Fruit fly (Drosophila melanogaster) whole organism, embryonic: ENCODE results near the gene Mpc1.

Experiments
- ATbp ChIP-seq: fragments of 200-800 bp; sonication (Bioruptor generic); optimal IDR thresholded peaks from 2 replicates; lab custom pipeline; 2017; ENCODE audit warnings: missing biosample characterization, mild to moderate bottlenecking, missing genetic modification characterization, missing genetic modification reagents
- BtbVII ChIP-seq: fragments of 200-800 bp; sonication (Bioruptor generic); optimal IDR thresholded peaks from 3 replicates; lab custom pipeline; 2017; ENCODE audit warnings: missing biosample characterization, mild to moderate bottlenecking, missing genetic modification characterization
- CG11247 ChIP-seq: fragments of 200-800 bp; sonication (Bioruptor generic); IDR thresholded peaks from 2 replicates; pipeline ENCODE4 v1.3.6; 2022; ENCODE audit warnings: missing biosample characterization, missing genetic modification characterization
- CG1233 ChIP-seq: fragments of 200-800 bp; sonication (Bioruptor generic); optimal IDR thresholded peaks from 4 replicates; lab custom pipeline; 2018; ENCODE audit warnings: missing biosample characterization, mild to moderate bottlenecking, missing genetic modification characterization
- CG13123 ChIP-seq: fragments of 200-800 bp; sonication (Bioruptor generic); optimal IDR thresholded peaks from 2 replicates; lab custom pipeline; 2016; ENCODE audit warnings: missing biosample characterization, missing genetic modification characterization
- CG13296 ChIP-seq: fragments of 200-800 bp; sonication (Bioruptor generic); optimal IDR thresholded peaks from 3 replicates; lab custom pipeline; 2018; ENCODE audit warnings: missing biosample characterization, mild to moderate bottlenecking, missing genetic modification characterization
- CG13624 ChIP-seq: fragments of 200-800 bp; sonication (Bioruptor generic); optimal IDR thresholded peaks from 2 replicates; lab custom pipeline; 2016; ENCODE audit warnings: missing biosample characterization, missing genetic modification characterization
- CG15601 ChIP-seq: fragments of 200-800 bp; sonication (Bioruptor generic); optimal IDR thresholded peaks from 3 replicates; lab custom pipeline; 2019; ENCODE audit warnings: missing biosample characterization, mild to moderate bottlenecking, missing genetic modification characterization, moderate library complexity
- CG17361 ChIP-seq: fragments of 200-800 bp; sonication (Bioruptor generic); IDR thresholded peaks from 3 replicates; pipeline ENCODE4 v1.3.6; 2022; ENCODE audit warnings: missing biosample characterization, missing genetic modification characterization
- CG17912 ChIP-seq: fragments of 200-800 bp; sonication (Bioruptor generic); optimal IDR thresholded peaks from 2 replicates; lab custom pipeline; 2018; ENCODE audit warnings: missing biosample characterization, mild to moderate bottlenecking, missing genetic modification characterization
- CG2116 ChIP-seq: fragments of 200-800 bp; sonication (Bioruptor generic); optimal IDR thresholded peaks from 3 replicates; lab custom pipeline; 2018; ENCODE audit warnings: missing biosample characterization, mild to moderate bottlenecking, missing genetic modification characterization
- CG2678 ChIP-seq: fragments of 200-800 bp; sonication (Bioruptor generic); optimal IDR thresholded peaks from 3 replicates; lab custom pipeline; 2019; ENCODE audit warnings: missing biosample characterization, mild to moderate bottlenecking, missing genetic modification characterization, moderate library complexity
- CG3163 ChIP-seq: fragments of 200-800 bp; sonication (Bioruptor generic); optimal IDR thresholded peaks from 3 replicates; lab custom pipeline; 2016; ENCODE audit warnings: missing biosample characterization, missing genetic modification characterization
- CG34422 ChIP-seq: fragments of 200-800 bp; sonication (Bioruptor generic); IDR thresholded peaks from 3 replicates; pipeline ENCODE4 v1.3.6; 2022; ENCODE audit warnings: missing biosample characterization, missing genetic modification characterization
- CG4707 ChIP-seq: fragments of 200-800 bp; sonication (Bioruptor generic); optimal IDR thresholded peaks from 2 replicates; lab custom pipeline; 2018; ENCODE audit warnings: missing biosample characterization, mild to moderate bottlenecking, missing genetic modification characterization, moderate library complexity
- CG5953 ChIP-seq: fragments of 200-800 bp; sonication (Bioruptor generic); IDR thresholded peaks from 2 replicates; pipeline ENCODE4 v1.3.6; 2022; ENCODE audit warnings: missing biosample characterization, missing genetic modification characterization
- CG7928 ChIP-seq: fragments of 200-800 bp; sonication (Bioruptor generic); optimal IDR thresholded peaks from 2 replicates; lab custom pipeline; 2017; ENCODE audit warnings: missing biosample characterization, mild to moderate bottlenecking, missing genetic modification characterization
- CG8388 ChIP-seq: fragments of 200-800 bp; sonication (Bioruptor generic); optimal IDR thresholded peaks from 2 replicates; lab custom pipeline; 2019; ENCODE audit warnings: missing biosample characterization, mild to moderate bottlenecking, missing genetic modification characterization, moderate library complexity
- Ets65A ChIP-seq: fragments of 200-800 bp; sonication (Bioruptor generic); peaks from one replicate; lab custom pipeline; 2016; ENCODE audit warnings: missing biosample characterization, missing genetic modification characterization
- Hmx ChIP-seq: fragments of 200-800 bp; sonication (Bioruptor generic); optimal IDR thresholded peaks from 2 replicates; lab custom pipeline; 2016; ENCODE audit warnings: missing biosample characterization, missing genetic modification characterization
- Hr51 ChIP-seq, 2 experiments: fragments of 200-800 bp; sonication (Bioruptor generic); optimal IDR thresholded peaks; 2 replicates in 1 of 2; 3 replicates in 1 of 2; lab custom pipeline; 2016 to 2018; ENCODE audit warnings: missing biosample characterization in 2 of 2, missing genetic modification characterization in 2 of 2, mild to moderate bottlenecking in 1 of 2, moderate library complexity in 1 of 2
- Mrtf ChIP-seq: fragments of 200-800 bp; sonication (Bioruptor generic); IDR thresholded peaks from 3 replicates; pipeline ENCODE4 v1.3.6; 2022; ENCODE audit warnings: missing biosample characterization, missing genetic modification characterization
- Poxn ChIP-seq: fragments of 200-800 bp; sonication (Bioruptor generic); IDR thresholded peaks from 2 replicates; pipeline ENCODE4 v1.3.6; 2022; ENCODE audit warnings: missing biosample characterization, missing genetic modification characterization
- Ravus ChIP-seq: fragments of 200-800 bp; sonication (Bioruptor generic); IDR thresholded peaks from 2 replicates; pipeline ENCODE4 v1.3.6; 2022; ENCODE audit warnings: missing biosample characterization, missing genetic modification characterization
- Stat92E ChIP-seq, 3 experiments: fragments of >200 bp in 2 of 3; fragments of 200-800 bp in 1 of 3; sonication (Bioruptor generic) in 1 of 3; optimal IDR thresholded peaks; 2 replicates each; lab custom pipeline; 2017 to 2019; ENCODE audit warnings: missing biosample characterization in 3 of 3, missing genetic modification characterization in 3 of 3, mild to moderate bottlenecking in 1 of 3, moderate library complexity in 1 of 3
- Trl ChIP-seq, 3 experiments: fragments of >200 bp in 2 of 3; fragments of 200-800 bp in 1 of 3; sonication (Bioruptor generic) in 1 of 3; optimal IDR thresholded peaks; 2 replicates in 1 of 3; 3 replicates in 2 of 3; lab custom pipeline; 2016 to 2017; ENCODE audit warnings: missing biosample characterization in 1 of 3, missing genetic modification characterization in 1 of 3
- bigmax ChIP-seq: fragments of 200-800 bp; sonication (Bioruptor generic); optimal IDR thresholded peaks from 2 replicates; lab custom pipeline; 2018; ENCODE audit warnings: missing biosample characterization, mild to moderate bottlenecking, missing genetic modification characterization
- chif ChIP-seq, 2 experiments: fragments of 200-800 bp; sonication (Bioruptor generic); optimal IDR thresholded peaks; 3 replicates each; lab custom pipeline; 2016; ENCODE audit warnings: missing biosample characterization in 2 of 2, missing genetic modification characterization in 2 of 2
- crp ChIP-seq, 2 experiments: fragments of 200-800 bp; sonication (Bioruptor generic); optimal IDR thresholded peaks; 2 replicates in 1 of 2; 3 replicates in 1 of 2; lab custom pipeline; 2017; ENCODE audit warnings: missing biosample characterization in 2 of 2, missing genetic modification characterization in 2 of 2, mild to moderate bottlenecking in 1 of 2, moderate library complexity in 1 of 2
- cwo ChIP-seq: fragments of 200-800 bp; sonication (Bioruptor generic); optimal IDR thresholded peaks from 3 replicates; lab custom pipeline; 2017; ENCODE audit warnings: missing biosample characterization, missing genetic modification characterization, mild to moderate bottlenecking, moderate library complexity, missing genetic modification reagents
- dmrt11E ChIP-seq: fragments of 200-800 bp; sonication (Bioruptor generic); optimal IDR thresholded peaks from 3 replicates; lab custom pipeline; 2018; ENCODE audit warnings: missing biosample characterization, mild to moderate bottlenecking, missing genetic modification characterization, moderate library complexity
- fd64A ChIP-seq: fragments of 200-800 bp; sonication (Bioruptor generic); optimal IDR thresholded peaks from 3 replicates; lab custom pipeline; 2018; ENCODE audit warnings: missing biosample characterization, mild to moderate bottlenecking, missing genetic modification characterization
- gsb ChIP-seq: fragments of 200-800 bp; sonication (Bioruptor generic); IDR thresholded peaks from 2 replicates; pipeline ENCODE4 v1.3.6; 2022; ENCODE audit warnings: missing biosample characterization, missing genetic modification characterization
- gt ChIP-seq: fragments of 200-800 bp; sonication (Bioruptor generic); IDR thresholded peaks from 2 replicates; pipeline ENCODE4 v1.3.6; 2022; ENCODE audit warnings: missing biosample characterization, missing genetic modification characterization
- ham ChIP-seq: fragments of 200-800 bp; sonication (Bioruptor generic); IDR thresholded peaks from 2 replicates; pipeline ENCODE4 v1.3.6; 2022; ENCODE audit warnings: missing biosample characterization, missing genetic modification characterization
- hth ChIP-seq: fragments of >200 bp; optimal IDR thresholded peaks from 2 replicates; lab custom pipeline; 2017; ENCODE audit warnings: inconsistent platforms
- ind ChIP-seq: fragments of 200-800 bp; sonication (Bioruptor generic); optimal IDR thresholded peaks from 3 replicates; lab custom pipeline; 2016; ENCODE audit warnings: missing biosample characterization, missing genetic modification characterization
- ken ChIP-seq: fragments of 200-800 bp; sonication (Bioruptor generic); IDR thresholded peaks from 3 replicates; pipeline ENCODE4 v1.3.6; 2022; ENCODE audit warnings: missing biosample characterization, missing genetic modification characterization
- nom ChIP-seq: fragments of 200-800 bp; sonication (Bioruptor generic); optimal IDR thresholded peaks from 2 replicates; lab custom pipeline; 2017; ENCODE audit warnings: missing biosample characterization, missing genetic modification characterization, mild to moderate bottlenecking, moderate library complexity, missing genetic modification reagents
- oc ChIP-seq: fragments of 200-800 bp; sonication (Bioruptor generic); optimal IDR thresholded peaks from 2 replicates; lab custom pipeline; 2018; ENCODE audit warnings: missing biosample characterization, mild to moderate bottlenecking, missing genetic modification characterization, moderate library complexity
- peb ChIP-seq: fragments of 200-800 bp; sonication (Bioruptor generic); IDR thresholded peaks from 2 replicates; pipeline ENCODE4 v1.3.6; 2022; ENCODE audit warnings: missing biosample characterization, missing genetic modification characterization
- pnt ChIP-seq: fragments of 200-800 bp; sonication (Bioruptor generic); optimal IDR thresholded peaks from 3 replicates; lab custom pipeline; 2016; ENCODE audit warnings: missing biosample characterization, missing genetic modification characterization
- seq ChIP-seq: fragments of 200-800 bp; sonication (Bioruptor generic); IDR thresholded peaks from 2 replicates; pipeline ENCODE4 v1.3.6; 2022; ENCODE audit warnings: missing biosample characterization, missing genetic modification characterization
- sna ChIP-seq: fragments of 200-800 bp; sonication (Bioruptor generic); IDR thresholded peaks from 2 replicates; pipeline ENCODE4 v1.3.6; 2022; ENCODE audit warnings: missing biosample characterization, missing genetic modification characterization; ENCODE audit not compliant: partially characterized antibody
- stc ChIP-seq: fragments of 200-800 bp; sonication (Bioruptor generic); IDR thresholded peaks from 2 replicates; pipeline ENCODE4 v1.3.6; 2022; ENCODE audit warnings: missing biosample characterization, missing genetic modification characterization
- unpg ChIP-seq: fragments of 200-800 bp; sonication (Bioruptor generic); optimal IDR thresholded peaks from 3 replicates; lab custom pipeline; 2018; ENCODE audit warnings: missing biosample characterization, mild to moderate bottlenecking, missing genetic modification characterization, moderate library complexity
- vnd ChIP-seq: fragments of 200-800 bp; sonication (Bioruptor generic); IDR thresholded peaks from 3 replicates; pipeline ENCODE4 v1.3.6; 2022; ENCODE audit warnings: missing biosample characterization, missing genetic modification characterization; ENCODE audit not compliant: partially characterized antibody
- wdn ChIP-seq: fragments of 200-800 bp; sonication (Bioruptor generic); IDR thresholded peaks from 2 replicates; pipeline ENCODE4 v1.3.6; 2022; ENCODE audit warnings: missing biosample characterization, missing genetic modification characterization
- wor ChIP-seq: fragments of 200-800 bp; sonication (Bioruptor generic); IDR thresholded peaks from 2 replicates; pipeline ENCODE4 v1.3.6; 2022; ENCODE audit warnings: missing biosample characterization, missing genetic modification characterization
- yki ChIP-seq: fragments of >200 bp; optimal IDR thresholded peaks from 3 replicates; lab custom pipeline; 2018

The Mpc1 gene

DNA sequence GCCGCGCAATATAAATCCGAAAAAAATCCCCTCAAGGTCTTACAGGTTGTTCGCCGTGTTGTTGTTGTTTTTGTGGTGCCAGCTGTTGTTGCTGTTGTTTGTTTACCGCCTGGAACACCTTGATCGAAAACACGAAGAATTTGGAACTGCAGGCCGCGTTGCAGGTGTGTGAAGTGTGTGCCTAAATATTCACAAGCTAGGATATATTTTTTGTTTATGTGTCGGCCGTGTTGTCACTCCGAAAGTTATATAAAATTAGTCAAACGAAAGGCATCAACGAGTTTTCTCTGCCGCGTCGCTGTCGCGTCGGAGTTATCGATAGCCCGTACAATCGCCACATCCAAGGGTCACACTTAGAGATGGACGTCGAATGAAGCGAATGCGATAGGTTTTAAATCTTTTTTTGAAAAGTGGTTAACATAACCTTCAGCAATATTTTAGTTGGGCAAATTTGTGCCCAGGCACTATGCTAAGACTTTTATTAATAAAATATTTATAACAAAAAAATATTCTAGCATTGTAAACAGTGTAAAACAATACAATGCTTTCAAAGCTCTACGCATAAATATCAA lies at the start of gene Mpc1 (continued):
- TF ChIP-seq crp (GFP tag; optimal IDR thresholded peaks at IDR 0.05; lab: Kevin White, UChicago) (peak in 1 of 2 experiments; percentile 54), oc (tag; lab: Kevin White, UChicago) (no peak), bigmax (GFP tag; lab: Kevin White, UChicago) (peak; percentile 91), wor (GFP tag; lab: Robert Waterston, UW) (no peak), CG3163 (no peak), peb (GFP tag; lab: Robert Waterston, UW) (no peak), Stat92E (GFP tag; optimal IDR thresholded peaks at IDR 0.05; lab: Kevin White, UChicago) (no peak), hth (no peak), gt (GFP tag; lab: Robert Waterston, UW) (no peak), seq (GFP tag; lab: Robert Waterston, UW) (no peak), Hmx (no peak), stc (GFP tag; lab: Robert Waterston, UW) (no peak), CG1233 (no peak), CG34422 (GFP tag; lab: Robert Waterston, UW) (peak; percentile 80; the same call in 1 of the 3 replicates), vnd (peak; percentile 67), sna (0 out of 2 replicates have a peak, but pooled peaks have one; percentile 64), CG2678 (tag; lab: Kevin White, UChicago) (peak; percentile 27), CG5953 (GFP tag; lab: Robert Waterston, UW) (no peak), pnt (GFP tag; lab: Kevin White, UChicago) (no peak), CG13123 (GFP tag; lab: Kevin White, UChicago) (no peak), nom (GFP tag; lab: Kevin White, UChicago) (peak; percentile 5), dmrt11E (tag; lab: Kevin White, UChicago) (no peak), unpg (GFP tag; lab: Kevin White, UChicago) (no peak), CG7928 (GFP tag; lab: Kevin White, UChicago) (no peak), fd64A (no peak), Hr51 (GFP tag; optimal IDR thresholded peaks at IDR 0.05; lab: Kevin White, UChicago) (no peak), gsb (GFP tag; lab: Robert Waterston, UW) (no peak), ATbp (GFP tag; lab: Kevin White, UChicago) (no peak), ken (0 out of 3 replicates have a peak, but pooled peaks have one; percentile 35), ham (GFP tag; lab: Robert Waterston, UW) (no peak), CG13296 (no peak), Ravus (no peak), Poxn (no peak), chif (GFP tag; optimal IDR thresholded peaks at IDR 0.05; lab: Kevin White, UChicago) (no peak), Ets65A (GFP tag; lab: Kevin White, UChicago) (no peak), wdn (GFP tag; lab: Robert Waterston, UW) (no peak), cwo (GFP tag; lab: Kevin White, UChicago) (no peak), Trl (optimal IDR thresholded peaks at IDR 0.05; lab: Kevin White, UChicago) (no peak), Trl (GFP tag; optimal IDR thresholded peaks at IDR 0.05; lab: Kevin White, UChicago) (no peak), CG17912 (GFP tag; lab: Kevin White, UChicago) (no peak), CG17361 (GFP tag; lab: Robert Waterston, UW) (no peak; the same call in 2 of the 3 replicates), CG13624 (GFP tag; lab: Kevin White, UChicago) (peak; percentile 1), BtbVII (GFP tag; lab: Kevin White, UChicago) (no peak), CG15601 (no peak), ind (no peak), Mrtf (GFP tag; lab: Robert Waterston, UW) (no peak), CG11247 (GFP tag; lab: Robert Waterston, UW) (no peak; the same call in 1 of the 2 replicates), CG8388 (GFP tag; lab: Kevin White, UChicago) (no peak), CG2116 (GFP tag; lab: Kevin White, UChicago) (no peak), CG4707 (no peak), yki (lab: Kevin White, UChicago) (no peak)
